Worm (Caenorhabditis elegans) whole organism, early embryonic: ENCODE data around the gene fbxa-141.

Source experiments
- B0310.2 ChIP-seq: sonication (generic microtip); optimal IDR thresholded peaks from 2 replicates; lab custom pipeline; 2016; ENCODE audit warnings: mild to moderate bottlenecking, missing genetic modification characterization, missing compliant biosample characterization
- F13C5.2 ChIP-seq: sonication (generic microtip); optimal IDR thresholded peaks from 2 replicates; lab custom pipeline; 2017; ENCODE audit warnings: mild to moderate bottlenecking, missing genetic modification characterization, inconsistent platforms, missing compliant biosample characterization
- aly-1 ChIP-seq: sonication (generic microtip); optimal IDR thresholded peaks from 2 replicates; lab custom pipeline; 2016; ENCODE audit warnings: missing genetic modification characterization, missing compliant biosample characterization
- ama-1 ChIP-seq: fragments of 150-350 bp; optimal IDR thresholded peaks from 2 replicates; lab custom pipeline; 2014
- ceh-36 ChIP-seq: sonication (generic microtip); optimal IDR thresholded peaks from 2 replicates; lab custom pipeline; 2016; ENCODE audit warnings: missing genetic modification characterization, inconsistent platforms, missing compliant biosample characterization
- ets-7 ChIP-seq: sonication (generic microtip); optimal IDR thresholded peaks from 2 replicates; lab custom pipeline; 2016; ENCODE audit warnings: missing genotype, missing genetic modification characterization, missing compliant biosample characterization
- hmg-4 ChIP-seq: fragments of 200-800 bp; sonication (Bioruptor generic); optimal IDR thresholded peaks from 2 replicates; lab custom pipeline; 2018; ENCODE audit warnings: mild to moderate bottlenecking, missing genetic modification characterization, missing compliant biosample characterization
- sea-1 ChIP-seq: fragments of 200-800 bp; sonication (Bioruptor generic); conservative IDR thresholded peaks from 2 replicates; pipeline ENCODE4 v1.3.6; 2022; ENCODE audit warnings: missing genetic modification characterization, missing compliant biosample characterization
- tbx-11 ChIP-seq: fragments of 200-800 bp; sonication (Bioruptor generic); IDR thresholded peaks from 2 replicates; pipeline ENCODE4 v1.3.6; 2022; ENCODE audit warnings: missing genetic modification characterization, missing compliant biosample characterization
- tra-4 ChIP-seq: sonication (generic microtip); optimal IDR thresholded peaks from 2 replicates; lab custom pipeline; 2017; ENCODE audit warnings: missing genetic modification characterization, missing compliant biosample characterization

DNA sequence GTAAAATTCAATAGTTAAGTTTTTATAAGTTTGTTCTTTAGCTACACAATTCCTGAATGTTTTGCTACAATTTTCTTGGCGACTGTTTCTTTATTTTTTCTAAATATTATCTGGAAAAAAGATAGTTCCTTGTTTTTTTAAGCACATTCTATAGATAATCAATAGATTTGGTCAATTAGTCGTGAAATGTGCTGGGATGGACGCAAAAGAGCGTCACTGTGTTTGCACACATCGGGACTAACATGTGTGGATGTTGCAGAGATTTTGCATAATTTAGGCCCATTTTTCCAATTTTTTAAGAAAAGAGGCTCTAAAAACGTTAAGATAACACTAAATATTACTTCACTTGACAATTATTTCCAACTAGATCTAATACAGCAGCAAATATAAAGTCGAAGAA, 745 bp upstream of the fbxa-141 start:
- no peak for TF ChIP-seq sea-1 (GFP tag; lab: Robert Waterston, UW)
- no peak for TF ChIP-seq ama-1
- TF ChIP-seq aly-1 (tag; lab: Kevin White, UChicago) = no peak
- TF ChIP-seq F13C5.2 (tag; lab: Kevin White, UChicago) = no peak
- TF ChIP-seq ceh-36 = peak; percentile 5
- TF ChIP-seq B0310.2 (tag; lab: Kevin White, UChicago) = no peak
- no peak for TF ChIP-seq ets-7 (tag; lab: Kevin White, UChicago)
- TF ChIP-seq tra-4 (tag; lab: Kevin White, UChicago) = no peak
- no peak for TF ChIP-seq hmg-4 (GFP tag; lab: Kevin White, UChicago)
- no peak for TF ChIP-seq tbx-11
